Worm (Caenorhabditis elegans): ENCODE measurements around the gene C28H8.5.

- no peak for TF ChIP-seq him-1 (tag; optimal IDR thresholded peaks at IDR 0.05)
- no peak for TF ChIP-seq dao-5 (tag; optimal IDR thresholded peaks at IDR 0.05)
These were observed 47.4 kb downstream of the C28H8.5 start, which contains the start of gene EGAP1.5 for ce11 chrIII:5931433-5931994.
